Worm (Caenorhabditis elegans): ENCODE results near the gene F55G7.1.

Gene F55G7.1

ce11 chrX:11965163-11965562, 40.9 kb downstream of the F55G7.1 start:
- peak; percentile 53 for TF ChIP-seq lin-14 (GFP tag; optimal IDR thresholded peaks at IDR 0.05)
- no peak for TF ChIP-seq nhr-11 (tag; optimal IDR thresholded peaks at IDR 0.05)
- TF ChIP-seq nhr-85 (tag): peak; percentile 84
- TF ChIP-seq snpc-4 (tag; optimal IDR thresholded peaks at IDR 0.05): no peak
- peak; percentile 10 for TF ChIP-seq nhr-19 (GFP tag; conservative IDR thresholded peaks at IDR 0.05)
- TF ChIP-seq tbx-2 (tag; optimal IDR thresholded peaks at IDR 0.05): peak; percentile 24
- peak; percentile 64 for TF ChIP-seq nhr-20 (tag; optimal IDR thresholded peaks at IDR 0.05)
- peak; percentile 65; the same call in 1 of the 2 replicates for TF ChIP-seq grh-1 (GFP tag; IDR thresholded peaks at IDR 0.05)
- TF ChIP-seq tlp-1 (tag; optimal IDR thresholded peaks at IDR 0.05): no peak
- no peak for TF ChIP-seq ets-5 (GFP tag; IDR thresholded peaks at IDR 0.05)
- TF ChIP-seq snu-23 (GFP tag; optimal IDR thresholded peaks at IDR 0.05): peak; percentile 13
- TF ChIP-seq lin-35 (GFP tag; optimal IDR thresholded peaks at IDR 0.05): peak in 1 of 2 experiments; percentile 40
- TF ChIP-seq elt-3 (tag; optimal IDR thresholded peaks at IDR 0.05): peak in 2 of 6 experiments; percentile 22 to 81
- TF ChIP-seq aly-2 (tag; optimal IDR thresholded peaks at IDR 0.05): no peak
- TF ChIP-seq efl-1 (optimal IDR thresholded peaks at IDR 0.05): no peak
- no peak for TF ChIP-seq efl-1 (GFP tag; optimal IDR thresholded peaks at IDR 0.05 in 1 of 2)
- peak; percentile 13 for TF ChIP-seq nhr-71 (tag; optimal IDR thresholded peaks at IDR 0.05)
- peak in 1 of 2 experiments; percentile 1 for TF ChIP-seq mdl-1 (tag; optimal IDR thresholded peaks at IDR 0.05)
- no peak for TF ChIP-seq pax-3 (tag; optimal IDR thresholded peaks at IDR 0.05)

- TF ChIP-seq lin-14 (GFP tag; optimal IDR thresholded peaks at IDR 0.05) (peak; percentile 38), blmp-1 (tag; optimal IDR thresholded peaks at IDR 0.05) (peak; percentile 68), nhr-20 (tag; optimal IDR thresholded peaks at IDR 0.05) (peak; percentile 40), fkh-8 (tag; optimal IDR thresholded peaks at IDR 0.05) (no peak), mab-9 (GFP tag; IDR thresholded peaks at IDR 0.05) (no peak), snu-23 (GFP tag; optimal IDR thresholded peaks at IDR 0.05) (peak; percentile 39), efl-1 (optimal IDR thresholded peaks at IDR 0.05) (no peak), efl-1 (GFP tag; optimal IDR thresholded peaks at IDR 0.05 in 1 of 2) (peak in 1 of 2 experiments; percentile 8), elt-3 (tag; optimal IDR thresholded peaks at IDR 0.05) (peak in 1 of 6 experiments; percentile 59), skn-1 (tag; optimal IDR thresholded peaks at IDR 0.05) (peak; percentile 30), nhr-71 (tag; optimal IDR thresholded peaks at IDR 0.05) (peak; percentile 16), nhr-47 (tag; optimal IDR thresholded peaks at IDR 0.05) (peak; percentile 23), alr-1 (tag; optimal IDR thresholded peaks at IDR 0.05; ENCODE audit: borderline replicate concordance) (no peak), grh-1 (GFP tag; IDR thresholded peaks at IDR 0.05) (no peak), ama-1 (optimal IDR thresholded peaks at IDR 0.05) (peak; percentile 78), nhr-85 (tag) (peak; percentile 72), sox-4 (tag; optimal IDR thresholded peaks at IDR 0.05) (no peak), nhr-19 (GFP tag; conservative IDR thresholded peaks at IDR 0.05) (peak; percentile 40), elt-2 (tag; optimal IDR thresholded peaks at IDR 0.05) (peak; percentile 50), hlh-17 (GFP tag; optimal IDR thresholded peaks at IDR 0.05; ENCODE audit: borderline replicate concordance) (no peak), lin-35 (GFP tag; optimal IDR thresholded peaks at IDR 0.05) (peak in 1 of 2 experiments; percentile 39)
Observed at ce11 chrX:11965663-11966304, 41.6 kb downstream of the F55G7.1 start, which contains the start of gene sams-1. sams-1 (plus strand) TSS chrX:11965962.

- TF ChIP-seq efl-3 (GFP tag; optimal IDR thresholded peaks at IDR 0.05): no peak
- no peak for TF ChIP-seq zip-4 (GFP tag; optimal IDR thresholded peaks at IDR 0.05)
- TF ChIP-seq vab-15 (tag; optimal IDR thresholded peaks at IDR 0.05): no peak
Observed at ce11 chrX:11967034-11967433, 42.8 kb downstream of the F55G7.1 start.

DNA sequence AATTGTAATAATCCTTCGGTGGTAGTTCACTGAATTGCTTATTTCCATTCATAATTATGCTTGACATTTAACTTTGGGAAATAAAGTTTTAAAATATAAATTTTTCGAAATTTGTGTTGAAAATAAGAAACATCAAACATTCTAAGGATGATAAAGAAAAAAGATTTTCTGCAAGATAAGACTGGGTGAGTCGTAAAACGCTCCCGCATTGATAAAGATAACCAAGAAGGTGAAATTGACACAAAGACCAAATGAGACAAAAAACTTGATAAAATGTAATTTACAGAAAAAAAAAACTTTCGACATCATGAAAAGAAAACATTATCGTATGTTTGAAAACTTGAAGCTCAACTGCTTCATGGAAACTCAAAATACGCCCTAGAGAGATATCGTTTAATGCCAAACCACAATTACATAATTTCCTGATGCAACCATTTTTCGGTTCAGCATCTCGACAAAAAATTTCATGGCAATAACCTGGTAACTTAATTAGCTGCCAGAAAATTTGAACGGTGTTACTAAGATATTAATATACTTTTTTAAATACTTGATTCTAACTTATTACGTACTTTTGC, 43.9 kb downstream of the F55G7.1 start:
- TF ChIP-seq efl-3 (GFP tag; optimal IDR thresholded peaks at IDR 0.05) (no peak), grh-1 (GFP tag; IDR thresholded peaks at IDR 0.05) (no peak), ztf-4 (tag; optimal IDR thresholded peaks at IDR 0.05) (no peak), isw-1 (GFP tag; IDR thresholded peaks at IDR 0.05) (no peak), nhr-85 (tag) (peak; percentile 60), nhr-28 (tag; optimal IDR thresholded peaks at IDR 0.05) (no peak), Y116A8C.19 (tag; optimal IDR thresholded peaks at IDR 0.05; ENCODE audit: borderline replicate concordance) (no peak), tlp-1 (tag; optimal IDR thresholded peaks at IDR 0.05) (peak; percentile 21), zip-4 (GFP tag; optimal IDR thresholded peaks at IDR 0.05) (no peak), egl-27 (tag; optimal IDR thresholded peaks at IDR 0.05) (no peak), lin-15B (tag; optimal IDR thresholded peaks at IDR 0.05) (no peak), ets-5 (GFP tag; IDR thresholded peaks at IDR 0.05) (no peak), elt-2 (tag; optimal IDR thresholded peaks at IDR 0.05) (peak; percentile 82), lin-35 (GFP tag; optimal IDR thresholded peaks at IDR 0.05) (no peak), hlh-4 (tag; optimal IDR thresholded peaks at IDR 0.05) (no peak), dsc-1 (tag; optimal IDR thresholded peaks at IDR 0.05) (no peak), ceh-63 (GFP tag; optimal IDR thresholded peaks at IDR 0.05) (no peak), jun-1 (tag; optimal IDR thresholded peaks at IDR 0.05) (no peak), blmp-1 (tag; optimal IDR thresholded peaks at IDR 0.05) (peak; percentile 12), lin-13 (GFP tag; optimal IDR thresholded peaks at IDR 0.05) (no peak), elt-3 (tag; optimal IDR thresholded peaks at IDR 0.05) (peak in 1 of 6 experiments; percentile 19), fkh-8 (tag; optimal IDR thresholded peaks at IDR 0.05) (no peak)

All from whole organism, L1 larva.